Fruit fly (Drosophila melanogaster) whole organism: ENCODE results near the gene Mco4.

Source experiments
- Dll ChIP-seq: fragments of >200 bp; optimal IDR thresholded peaks from 2 replicates; lab custom pipeline; 2017
- EcR ChIP-seq, 2 experiments: fragments of >200 bp; optimal IDR thresholded peaks; 2 replicates each; lab custom pipeline; 2017; ENCODE audit warnings: missing biosample characterization in 2 of 2, missing genetic modification characterization in 2 of 2, missing genetic modification reagents in 2 of 2
- usp ChIP-seq: fragments of >200 bp; optimal IDR thresholded peaks from 2 replicates; lab custom pipeline; 2017; ENCODE audit warnings: missing biosample characterization, missing genetic modification characterization, mixed read lengths

- TF ChIP-seq usp (GFP tag; lab: Kevin White, UChicago) (no peak), EcR (GFP tag; optimal IDR thresholded peaks at IDR 0.05; lab: Kevin White, UChicago) (no peak), Dll (no peak)
These were observed 43.7 kb downstream of the Mco4 start for dm6 chrX:17812193-17812592.
